Fruit fly (Drosophila melanogaster) whole organism, prepupa: ENCODE results near the gene Sulf1.

Source experiments
- Blimp-1 ChIP-seq: fragments of 200-800 bp; sonication (Bioruptor generic); optimal IDR thresholded peaks from 3 replicates; lab custom pipeline; 2017; ENCODE audit warnings: missing biosample characterization, missing genetic modification characterization, mild to moderate bottlenecking, moderate library complexity, missing genetic modification reagents
- CG10669 ChIP-seq: fragments of 200-800 bp; sonication (Bioruptor generic); optimal IDR thresholded peaks from 3 replicates; lab custom pipeline; 2018; ENCODE audit warnings: missing biosample characterization, mild to moderate bottlenecking, missing genetic modification characterization, moderate library complexity
- CG11902 ChIP-seq: fragments of 200-800 bp; sonication (Bioruptor generic); optimal IDR thresholded peaks from 3 replicates; lab custom pipeline; 2016; ENCODE audit warnings: missing biosample characterization, missing genetic modification characterization
- CG16779 ChIP-seq: fragments of 200-800 bp; sonication (Bioruptor generic); optimal IDR thresholded peaks from 3 replicates; lab custom pipeline; 2017; ENCODE audit warnings: missing biosample characterization, mild to moderate bottlenecking, missing genetic modification characterization
- CG3919 ChIP-seq: fragments of 200-800 bp; sonication (Bioruptor generic); optimal IDR thresholded peaks from 3 replicates; lab custom pipeline; 2016; ENCODE audit warnings: missing biosample characterization, missing genetic modification characterization
- CG6276 ChIP-seq: fragments of 200-800 bp; sonication (Bioruptor generic); optimal IDR thresholded peaks from 2 replicates; lab custom pipeline; 2017; ENCODE audit warnings: missing biosample characterization, mild to moderate bottlenecking, missing genetic modification characterization
- CG6792 ChIP-seq: fragments of 200-800 bp; sonication (Bioruptor generic); optimal IDR thresholded peaks from 3 replicates; lab custom pipeline; 2016; ENCODE audit warnings: missing biosample characterization, missing genetic modification characterization
- Eip75B ChIP-seq: fragments of 200-800 bp; sonication (Bioruptor generic); optimal IDR thresholded peaks from 3 replicates; lab custom pipeline; 2016; ENCODE audit warnings: missing biosample characterization, missing genetic modification characterization
- Ets21C ChIP-seq: fragments of 200-800 bp; sonication (Bioruptor generic); optimal IDR thresholded peaks from 3 replicates; lab custom pipeline; 2016; ENCODE audit warnings: missing biosample characterization, missing genetic modification characterization
- Gug ChIP-seq: fragments of 200-800 bp; sonication (Bioruptor generic); IDR thresholded peaks from 2 replicates; pipeline ENCODE4 v1.3.6; 2022; ENCODE audit warnings: missing biosample characterization, missing genetic modification characterization
- cyc ChIP-seq: fragments of 200-800 bp; sonication (Bioruptor generic); optimal IDR thresholded peaks from 3 replicates; lab custom pipeline; 2016; ENCODE audit warnings: missing biosample characterization, missing genetic modification characterization
- ss ChIP-seq, 2 experiments: fragments of 200-800 bp; sonication (Bioruptor generic); optimal IDR thresholded peaks; 2 replicates in 1 of 2; 3 replicates in 1 of 2; lab custom pipeline; 2017 to 2018; ENCODE audit warnings: mild to moderate bottlenecking in 2 of 2, missing biosample characterization in 2 of 2, missing genetic modification characterization in 2 of 2, moderate library complexity in 1 of 2
- svp ChIP-seq: fragments of 200-800 bp; sonication (Bioruptor generic); peaks from one replicate; lab custom pipeline; 2016; ENCODE audit warnings: missing biosample characterization, missing genetic modification characterization

DNA sequence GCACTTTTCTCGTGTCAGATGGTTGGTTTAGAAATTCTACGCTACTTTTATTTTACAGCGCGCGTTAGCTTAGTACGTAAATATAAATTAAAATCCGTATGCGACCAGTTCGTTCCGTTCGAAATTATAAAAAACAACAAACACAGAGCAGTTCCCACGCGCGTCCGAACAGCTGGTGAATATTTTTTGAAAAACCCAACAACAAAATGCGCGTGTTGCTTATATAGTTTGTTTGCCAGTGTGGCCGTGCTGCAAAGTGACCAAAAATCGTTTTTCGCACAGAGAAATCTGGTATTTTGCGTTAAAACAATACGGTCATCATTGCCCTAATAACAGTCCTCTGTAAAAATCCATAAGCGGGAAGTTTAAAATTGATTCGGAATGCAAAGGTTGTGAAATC is 1.0 kb downstream of the Sulf1 start:
- TF ChIP-seq Eip75B (GFP tag; lab: Kevin White, UChicago) (peak; percentile 21), cyc (GFP tag; lab: Kevin White, UChicago) (no peak), svp (no peak), CG3919 (GFP tag; lab: Kevin White, UChicago) (no peak), Gug (GFP tag; lab: Robert Waterston, UW) (no peak), CG6792 (no peak), Blimp-1 (GFP tag; lab: Kevin White, UChicago) (no peak), ss (GFP tag; optimal IDR thresholded peaks at IDR 0.05; lab: Kevin White, UChicago) (peak in 1 of 2 experiments; percentile 56), CG6276 (no peak), Ets21C (GFP tag; lab: Kevin White, UChicago) (no peak), CG16779 (tag; lab: Kevin White, UChicago) (no peak), CG10669 (GFP tag; lab: Kevin White, UChicago) (no peak), CG11902 (no peak)
